Fruit fly (Drosophila melanogaster): Measurements from ENCODE around the gene CG8813.

Gene CG8813

DNA sequence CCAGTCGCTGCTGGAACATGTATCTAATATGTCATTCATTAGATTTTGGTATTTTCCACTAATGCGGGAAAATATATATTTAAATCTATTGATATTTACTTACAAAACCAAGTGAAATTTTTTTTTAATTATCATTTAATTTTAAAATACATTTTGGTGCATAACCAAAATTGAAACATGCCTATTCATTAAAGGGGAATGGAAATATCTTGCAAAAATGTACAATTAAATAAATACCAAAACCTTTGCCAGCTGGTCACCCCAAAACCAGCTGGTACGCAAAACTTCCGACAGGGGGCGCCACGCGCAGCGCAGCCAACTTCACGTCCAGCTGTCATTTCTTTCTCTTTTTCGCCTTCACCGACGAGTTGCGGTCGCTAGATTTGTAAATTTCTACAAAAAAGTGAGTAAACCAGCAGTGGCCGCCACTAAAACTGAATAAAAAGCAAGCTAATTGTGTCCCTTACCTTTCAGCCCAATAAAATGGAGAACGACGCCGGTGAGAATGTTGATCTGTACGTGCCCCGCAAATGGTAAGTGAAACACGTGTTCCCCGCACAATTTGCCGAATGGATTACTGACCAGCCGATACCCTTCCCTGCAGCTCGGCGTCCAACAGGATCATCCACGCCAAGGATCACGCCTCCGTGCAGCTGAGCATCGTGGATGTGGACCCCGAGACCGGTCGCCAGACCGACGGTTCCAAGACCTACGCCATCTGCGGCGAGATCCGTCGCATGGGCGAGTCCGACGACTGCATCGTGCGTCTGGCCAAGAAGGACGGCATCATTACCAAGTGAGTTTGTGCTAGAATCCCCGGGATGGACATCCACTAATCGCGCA is 13.5 kb upstream of the CG8813 start, which contains the start of the genes CG3104 and RpS21 (continued):
- TF ChIP-seq CG11504 (tag; optimal IDR thresholded peaks at IDR 0.05) (peak; percentile 79), pfk (GFP tag; optimal IDR thresholded peaks at IDR 0.05) (peak; percentile 80), Ptx1 (GFP tag; IDR thresholded peaks at IDR 0.05) (peak; percentile 87), MESR4 (GFP tag; optimal IDR thresholded peaks at IDR 0.05) (peak; percentile 98), gt (GFP tag; IDR thresholded peaks at IDR 0.05) (peak; percentile 77; the same call in 1 of the 2 replicates), CG6272 (GFP tag; IDR thresholded peaks at IDR 0.05) (peak; percentile 68), Oaz (GFP tag; IDR thresholded peaks at IDR 0.05) (peak; percentile 75), gcm (GFP tag; optimal IDR thresholded peaks at IDR 0.05) (peak; percentile 4), ind (GFP tag; optimal IDR thresholded peaks at IDR 0.05) (peak; percentile 82), CG34422 (GFP tag; IDR thresholded peaks at IDR 0.05) (peak; percentile 94), ab (GFP tag; optimal IDR thresholded peaks at IDR 0.05) (peak; percentile 71), cg (GFP tag; optimal IDR thresholded peaks at IDR 0.05) (no peak), CG7357 (GFP tag; IDR thresholded peaks at IDR 0.05) (peak; percentile 70; the same call in 2 of the 3 replicates), salm (tag; optimal IDR thresholded peaks at IDR 0.05) (no peak), TFAM (GFP tag; optimal IDR thresholded peaks at IDR 0.05) (peak; percentile 28), CG7839 (tag; optimal IDR thresholded peaks at IDR 0.05) (peak; percentile 75), CG17186 (GFP tag; optimal IDR thresholded peaks at IDR 0.05) (peak; percentile 81), Sin3A (optimal IDR thresholded peaks at IDR 0.05) (peak; percentile 90), Lhr (GFP tag; optimal IDR thresholded peaks at IDR 0.05) (peak; percentile 96), exex (tag; optimal IDR thresholded peaks at IDR 0.05) (peak; percentile 29), ewg (GFP tag; optimal IDR thresholded peaks at IDR 0.05) (peak; percentile 83), zfh2 (GFP tag; optimal IDR thresholded peaks at IDR 0.05) (peak; percentile 86), sd (tag; optimal IDR thresholded peaks at IDR 0.05) (peak; percentile 55), CG11093 (GFP tag; IDR thresholded peaks at IDR 0.05) (peak; percentile 62; the same call in 2 of the 3 replicates), ttk (GFP tag; IDR thresholded peaks at IDR 0.05) (peak; percentile 85), Chrac-16 (GFP tag; optimal IDR thresholded peaks at IDR 0.05) (peak; percentile 61), kah (GFP tag; optimal IDR thresholded peaks at IDR 0.05) (peak; percentile 58), gsb (GFP tag; IDR thresholded peaks at IDR 0.05) (peak; percentile 81), CG16779 (GFP tag; IDR thresholded peaks at IDR 0.05) (peak; percentile 94), Antp (GFP tag; optimal IDR thresholded peaks at IDR 0.05) (peak; percentile 88), Hr51 (GFP tag; optimal IDR thresholded peaks at IDR 0.05) (peak; percentile 53 to 83), pho (GFP tag; optimal IDR thresholded peaks at IDR 0.05) (peak; percentile 86), CG2875 (GFP tag; optimal IDR thresholded peaks at IDR 0.05) (peak; percentile 77), H2.0 (GFP tag; IDR thresholded peaks at IDR 0.05) (peak; percentile 89), hth (optimal IDR thresholded peaks at IDR 0.05) (no peak), CG15479 (GFP tag; optimal IDR thresholded peaks at IDR 0.05) (peak; percentile 7), wor (GFP tag; IDR thresholded peaks at IDR 0.05) (peak; percentile 67), CkIIα-i1 (GFP tag; IDR thresholded peaks at IDR 0.05) (0 out of 2 replicates have a peak, but pooled peaks have one; percentile 39), disco-r (GFP tag; optimal IDR thresholded peaks at IDR 0.05) (peak; percentile 56), kay (GFP tag; optimal IDR thresholded peaks at IDR 0.05) (no peak), CG8478 (optimal IDR thresholded peaks at IDR 0.05) (no peak), inv (GFP tag; IDR thresholded peaks at IDR 0.05; ENCODE audit: partially characterized antibody) (no peak), Deaf1 (tag; optimal IDR thresholded peaks at IDR 0.05) (peak; percentile 61), ro (GFP tag; IDR thresholded peaks at IDR 0.05) (peak; percentile 76), NfI (GFP tag; optimal IDR thresholded peaks at IDR 0.05) (peak; percentile 93), kni (GFP tag; optimal IDR thresholded peaks at IDR 0.05) (peak; percentile 87), tin (GFP tag; optimal IDR thresholded peaks at IDR 0.05) (peak; percentile 85), vfl (GFP tag; optimal IDR thresholded peaks at IDR 0.05) (peak; percentile 12), CG3847 (GFP tag; IDR thresholded peaks at IDR 0.05) (peak; percentile 92), CG2129 (GFP tag; IDR thresholded peaks at IDR 0.05; ENCODE audit: partially characterized antibody) (no peak)
